Fruit fly (Drosophila melanogaster): ENCODE results near the gene CG13775.

The CG13775 gene

dm6 chr2L:6967422-6968012, 10.8 kb upstream of the CG13775 start, which contains the start of gene Sumo (continued):
- TF ChIP-seq Lim3 (GFP tag; IDR thresholded peaks at IDR 0.05) = no peak
- TF ChIP-seq Dad (GFP tag; optimal IDR thresholded peaks at IDR 0.05) = no peak
- TF ChIP-seq sr (GFP tag; IDR thresholded peaks at IDR 0.05) = no peak
- no peak for TF ChIP-seq rib (GFP tag; IDR thresholded peaks at IDR 0.05)
- no peak for TF ChIP-seq Nf-YB (GFP tag; optimal IDR thresholded peaks at IDR 0.05)
- peak; percentile 16; the same call in 1 of the 3 replicates for TF ChIP-seq CG11560 (tag; IDR thresholded peaks at IDR 0.05)
- no peak for TF ChIP-seq sima (GFP tag; optimal IDR thresholded peaks at IDR 0.05)
- no peak for TF ChIP-seq fd64A (GFP tag; optimal IDR thresholded peaks at IDR 0.05)
- TF ChIP-seq da (GFP tag; optimal IDR thresholded peaks at IDR 0.05) = no peak
- no peak for TF ChIP-seq gt (GFP tag; IDR thresholded peaks at IDR 0.05)
- no peak for TF ChIP-seq CG11398 (GFP tag; optimal IDR thresholded peaks at IDR 0.05)
- 0 out of 3 replicates have a peak, but pooled peaks have one; percentile 21 for TF ChIP-seq CG11695 (GFP tag; IDR thresholded peaks at IDR 0.05)
- no peak for TF ChIP-seq eve (GFP tag; optimal IDR thresholded peaks at IDR 0.05)
- no peak for TF ChIP-seq Chrac-16 (GFP tag; optimal IDR thresholded peaks at IDR 0.05)
- TF ChIP-seq tna (GFP tag; IDR thresholded peaks at IDR 0.05; ENCODE audit: partially characterized antibody) = peak; percentile 98
- TF ChIP-seq CG7271 (tag; optimal IDR thresholded peaks at IDR 0.05) = no peak
- no peak for TF ChIP-seq prd (optimal IDR thresholded peaks at IDR 0.05)
- no peak; the same call in 2 of the 3 replicates for TF ChIP-seq prd (GFP tag; IDR thresholded peaks at IDR 0.05)
- peak; percentile 98 for TF ChIP-seq BEAF-32 (GFP tag; optimal IDR thresholded peaks at IDR 0.05)
- TF ChIP-seq NfI (GFP tag; optimal IDR thresholded peaks at IDR 0.05) = no peak
- no peak for TF ChIP-seq BtbVII (GFP tag; optimal IDR thresholded peaks at IDR 0.05)
- TF ChIP-seq nerfin-2 (GFP tag; IDR thresholded peaks at IDR 0.05; ENCODE audit: partially characterized antibody) = peak; percentile 98
- TF ChIP-seq GATAe (GFP tag; conservative IDR thresholded peaks at IDR 0.05) = no peak
- no peak for TF ChIP-seq Oaz (GFP tag; IDR thresholded peaks at IDR 0.05)
- peak; percentile 66 for TF ChIP-seq CG1603 (tag; optimal IDR thresholded peaks at IDR 0.05)
- no peak for TF ChIP-seq Blimp-1 (GFP tag; optimal IDR thresholded peaks at IDR 0.05)
- no peak for TF ChIP-seq Xrp1 (GFP tag; IDR thresholded peaks at IDR 0.05)
- TF ChIP-seq knrl (GFP tag; IDR thresholded peaks at IDR 0.05; ENCODE audit: partially characterized antibody) = peak; percentile 99
- no peak for TF ChIP-seq ham (GFP tag; IDR thresholded peaks at IDR 0.05)
- TF ChIP-seq schlank (tag; optimal IDR thresholded peaks at IDR 0.05) = no peak
- no peak for TF ChIP-seq crc (GFP tag; optimal IDR thresholded peaks at IDR 0.05)
- no peak for TF ChIP-seq mam (GFP tag; optimal IDR thresholded peaks at IDR 0.05)
- TF ChIP-seq lab (GFP tag; optimal IDR thresholded peaks at IDR 0.05) = no peak
- TF ChIP-seq Vsx1 (GFP tag; optimal IDR thresholded peaks at IDR 0.05) = no peak
- TF ChIP-seq slp2 (GFP tag; optimal IDR thresholded peaks at IDR 0.05) = no peak
- TF ChIP-seq gcm (GFP tag; optimal IDR thresholded peaks at IDR 0.05) = no peak
- no peak for TF ChIP-seq Pdp1 (GFP tag; optimal IDR thresholded peaks at IDR 0.05)
- TF ChIP-seq gfzf (GFP tag; optimal IDR thresholded peaks at IDR 0.05) = no peak
- no peak for TF ChIP-seq CG17359 (tag; optimal IDR thresholded peaks at IDR 0.05)
- TF ChIP-seq fd3F (GFP tag; optimal IDR thresholded peaks at IDR 0.05) = no peak
- TF ChIP-seq CG9876 (GFP tag; optimal IDR thresholded peaks at IDR 0.05) = no peak
- TF ChIP-seq CG6175 (GFP tag; IDR thresholded peaks at IDR 0.05) = 0 out of 3 replicates have a peak, but pooled peaks have one; percentile 17
- TF ChIP-seq CG11247 (GFP tag; IDR thresholded peaks at IDR 0.05) = no peak
- TF ChIP-seq Hey (tag; optimal IDR thresholded peaks at IDR 0.05) = no peak
- TF ChIP-seq E2f1 (GFP tag; IDR thresholded peaks at IDR 0.05) = 0 out of 2 replicates have a peak, but pooled peaks have one; percentile 13
- TF ChIP-seq Dref (GFP tag; IDR thresholded peaks at IDR 0.05) = peak; percentile 93
- peak; percentile 96 for TF ChIP-seq hbn (GFP tag; IDR thresholded peaks at IDR 0.05; ENCODE audit: partially characterized antibody)
- TF ChIP-seq ac (GFP tag; optimal IDR thresholded peaks at IDR 0.05) = no peak
- no peak for TF ChIP-seq pros (GFP tag; optimal IDR thresholded peaks at IDR 0.05)
- TF ChIP-seq Drgx (GFP tag; IDR thresholded peaks at IDR 0.05) = no peak

Measured in whole organism, embryonic.